Fruit fly (Drosophila melanogaster) whole organism, pupa: Measurements from ENCODE around the gene Meltrin.

Experiments
- CG10348 ChIP-seq: fragments of 200-800 bp; sonication (Bioruptor generic); IDR thresholded peaks from 2 replicates; pipeline ENCODE4 v1.3.6; 2022; ENCODE audit warnings: missing biosample characterization, missing genetic modification characterization
- CG12605 ChIP-seq: fragments of 200-800 bp; sonication (Bioruptor generic); IDR thresholded peaks from 2 replicates; pipeline ENCODE4 v1.3.6; 2022; ENCODE audit warnings: missing biosample characterization, missing genetic modification characterization
- CG13204 ChIP-seq: fragments of 200-800 bp; sonication (Bioruptor generic); optimal IDR thresholded peaks from 2 replicates; lab custom pipeline; 2018; ENCODE audit warnings: missing biosample characterization, mild to moderate bottlenecking, missing genetic modification characterization, moderate library complexity
- CG14655 ChIP-seq: fragments of 200-800 bp; sonication (Bioruptor generic); optimal IDR thresholded peaks from 3 replicates; lab custom pipeline; 2017; ENCODE audit warnings: mild to moderate bottlenecking, missing biosample characterization, missing genetic modification reagents, missing genetic modification characterization
- CG15710 ChIP-seq: fragments of 200-800 bp; sonication (Bioruptor generic); optimal IDR thresholded peaks from 2 replicates; lab custom pipeline; 2018; ENCODE audit warnings: missing biosample characterization, mild to moderate bottlenecking, missing genetic modification characterization, moderate library complexity
- CG17806 ChIP-seq: fragments of 200-800 bp; sonication (Bioruptor generic); optimal IDR thresholded peaks from 2 replicates; lab custom pipeline; 2018; ENCODE audit warnings: missing biosample characterization, mild to moderate bottlenecking, missing genetic modification characterization, moderate library complexity
- CG32121 ChIP-seq: fragments of 200-800 bp; sonication (Bioruptor generic); IDR thresholded peaks from 2 replicates; pipeline ENCODE4 v1.3.6; 2022; ENCODE audit warnings: missing biosample characterization, missing genetic modification characterization
- CG34367 ChIP-seq: fragments of 200-800 bp; sonication (Bioruptor generic); optimal IDR thresholded peaks from 2 replicates; lab custom pipeline; 2018; ENCODE audit warnings: missing biosample characterization, mild to moderate bottlenecking, missing genetic modification characterization
- CG4496 ChIP-seq: fragments of 200-800 bp; sonication (Bioruptor generic); IDR thresholded peaks from 3 replicates; pipeline ENCODE4 v1.3.6; 2022; ENCODE audit warnings: missing biosample characterization, missing genetic modification characterization
- CG8159 ChIP-seq: fragments of 200-800 bp; sonication (Bioruptor generic); optimal IDR thresholded peaks from 3 replicates; lab custom pipeline; 2018; ENCODE audit warnings: missing biosample characterization, mild to moderate bottlenecking, missing genetic modification characterization, moderate library complexity
- CG8301 ChIP-seq: fragments of 200-800 bp; sonication (Bioruptor generic); optimal IDR thresholded peaks from 2 replicates; lab custom pipeline; 2018; ENCODE audit warnings: missing biosample characterization, mild to moderate bottlenecking, missing genetic modification characterization
- CG9948 ChIP-seq: fragments of 200-800 bp; sonication (Bioruptor generic); optimal IDR thresholded peaks from 2 replicates; lab custom pipeline; 2018; ENCODE audit warnings: missing biosample characterization, mild to moderate bottlenecking, missing genetic modification characterization, moderate library complexity
- D1 ChIP-seq: fragments of 200-800 bp; sonication (Bioruptor generic); optimal IDR thresholded peaks from 2 replicates; lab custom pipeline; 2018; ENCODE audit warnings: missing biosample characterization, mild to moderate bottlenecking, missing genetic modification characterization, moderate library complexity
- EcR ChIP-seq: fragments of 200-800 bp; sonication (Bioruptor generic); optimal IDR thresholded peaks from 3 replicates; lab custom pipeline; 2019; ENCODE audit warnings: missing biosample characterization, missing genetic modification characterization, mild to moderate bottlenecking, moderate library complexity, missing genetic modification reagents
- Ets98B ChIP-seq: fragments of 200-800 bp; sonication (Bioruptor generic); IDR thresholded peaks from 2 replicates; pipeline ENCODE4 v1.3.6; 2022; ENCODE audit warnings: missing biosample characterization, missing genetic modification characterization
- Pif1A ChIP-seq: fragments of 200-800 bp; sonication (Bioruptor generic); optimal IDR thresholded peaks from 3 replicates; lab custom pipeline; 2016; ENCODE audit warnings: missing biosample characterization, missing genetic modification characterization
- Pif1B ChIP-seq: fragments of 200-800 bp; sonication (Bioruptor generic); optimal IDR thresholded peaks from 3 replicates; lab custom pipeline; 2016; ENCODE audit warnings: missing biosample characterization, missing genetic modification characterization
- Snoo ChIP-seq: fragments of 200-800 bp; sonication (Bioruptor generic); optimal IDR thresholded peaks from 3 replicates; lab custom pipeline; 2017; ENCODE audit warnings: missing biosample characterization, mild to moderate bottlenecking, missing genetic modification characterization, inconsistent platforms
- fd96Ca ChIP-seq: fragments of 200-800 bp; sonication (Bioruptor generic); IDR thresholded peaks from 3 replicates; pipeline ENCODE4 v1.3.6; 2022; ENCODE audit warnings: missing biosample characterization, missing genetic modification characterization
- gl ChIP-seq: fragments of 200-800 bp; sonication (Bioruptor generic); optimal IDR thresholded peaks from 2 replicates; lab custom pipeline; 2018; ENCODE audit warnings: missing biosample characterization, mild to moderate bottlenecking, missing genetic modification characterization
- rn ChIP-seq: fragments of 200-800 bp; sonication (Bioruptor generic); IDR thresholded peaks from 2 replicates; pipeline ENCODE4 v1.3.6; 2022; ENCODE audit warnings: missing biosample characterization, missing genetic modification characterization

Meltrin gene

dm6 chr3R:14691019-14691777 is 5.9 kb downstream of the Meltrin start:
- peak; percentile 32 for TF ChIP-seq Pif1A (GFP tag; lab: Kevin White, UChicago)
- TF ChIP-seq CG14655 (GFP tag; lab: Kevin White, UChicago): peak; percentile 76
- no peak for TF ChIP-seq fd96Ca (GFP tag; lab: Robert Waterston, UW)
- TF ChIP-seq CG8159: peak; percentile 56
- peak; percentile 67 for TF ChIP-seq CG9948 (tag; lab: Kevin White, UChicago)
- peak; percentile 47 for TF ChIP-seq Snoo (tag; lab: Kevin White, UChicago)
- TF ChIP-seq CG4496: no peak
- TF ChIP-seq CG13204: no peak
- TF ChIP-seq CG10348 (GFP tag; lab: Robert Waterston, UW): no peak
- TF ChIP-seq CG12605 (GFP tag; lab: Robert Waterston, UW): no peak
- no peak for TF ChIP-seq D1 (tag; lab: Kevin White, UChicago)
- TF ChIP-seq CG8301 (tag; lab: Kevin White, UChicago): peak; percentile 41
- no peak for TF ChIP-seq CG32121 (GFP tag; lab: Robert Waterston, UW)
- TF ChIP-seq EcR (GFP tag; lab: Kevin White, UChicago): peak; percentile 79
- TF ChIP-seq rn (GFP tag; lab: Robert Waterston, UW): no peak
- TF ChIP-seq Ets98B: no peak
- peak; percentile 39 for TF ChIP-seq CG17806 (tag; lab: Kevin White, UChicago)
- TF ChIP-seq CG15710: peak; percentile 72
- TF ChIP-seq gl (tag; lab: Kevin White, UChicago): no peak
- TF ChIP-seq Pif1B (GFP tag; lab: Kevin White, UChicago): peak; percentile 34
- TF ChIP-seq CG34367: peak; percentile 50

dm6 chr3R:14690065-14690464 is 7.0 kb downstream of the Meltrin start:
- TF ChIP-seq Pif1B (GFP tag; lab: Kevin White, UChicago) (no peak), EcR (GFP tag; lab: Kevin White, UChicago) (peak; percentile 87), fd96Ca (GFP tag; lab: Robert Waterston, UW) (no peak)

- TF ChIP-seq EcR (GFP tag; lab: Kevin White, UChicago) (peak; percentile 58), rn (GFP tag; lab: Robert Waterston, UW) (no peak), fd96Ca (GFP tag; lab: Robert Waterston, UW) (no peak)
Measured at dm6 chr3R:14687296-14687695, 9.8 kb downstream of the Meltrin start.

dm6 chr3R:14683928-14684327 is 13.2 kb downstream of the Meltrin start:
- TF ChIP-seq CG10348 (GFP tag; lab: Robert Waterston, UW): no peak
- TF ChIP-seq CG34367: no peak
- no peak for TF ChIP-seq Snoo (tag; lab: Kevin White, UChicago)
- TF ChIP-seq gl (tag; lab: Kevin White, UChicago): no peak
- no peak for TF ChIP-seq CG13204
- TF ChIP-seq EcR (GFP tag; lab: Kevin White, UChicago): no peak
- TF ChIP-seq D1 (tag; lab: Kevin White, UChicago): no peak
- peak; percentile 77; the same call in 1 of the 2 replicates for TF ChIP-seq CG12605 (GFP tag; lab: Robert Waterston, UW)
- peak; percentile 26 for TF ChIP-seq CG8159
- peak; percentile 91 for TF ChIP-seq Ets98B
- peak; percentile 79 for TF ChIP-seq fd96Ca (GFP tag; lab: Robert Waterston, UW)
- peak; percentile 57; the same call in 1 of the 2 replicates for TF ChIP-seq rn (GFP tag; lab: Robert Waterston, UW)
- TF ChIP-seq CG15710: peak; percentile 36
- peak; percentile 86 for TF ChIP-seq CG32121 (GFP tag; lab: Robert Waterston, UW)
- TF ChIP-seq CG9948 (tag; lab: Kevin White, UChicago): peak; percentile 55
- TF ChIP-seq Pif1B (GFP tag; lab: Kevin White, UChicago): peak; percentile 84
- peak; percentile 86 for TF ChIP-seq Pif1A (GFP tag; lab: Kevin White, UChicago)
- peak; percentile 40 for TF ChIP-seq CG17806 (tag; lab: Kevin White, UChicago)
- TF ChIP-seq CG4496: peak; percentile 86
- TF ChIP-seq CG14655 (GFP tag; lab: Kevin White, UChicago): peak; percentile 72
- TF ChIP-seq CG8301 (tag; lab: Kevin White, UChicago): peak; percentile 68
- TF ChIP-seq, all 21 proteins: peak for 14

dm6 chr3R:14680112-14680665 is 16.9 kb downstream of the Meltrin start:
- TF ChIP-seq CG8159 (peak; percentile 24), Pif1B (GFP tag; lab: Kevin White, UChicago) (peak; percentile 52), EcR (GFP tag; lab: Kevin White, UChicago) (peak; percentile 31), fd96Ca (GFP tag; lab: Robert Waterston, UW) (peak; percentile 57; the same call in 1 of the 3 replicates), CG10348 (GFP tag; lab: Robert Waterston, UW) (no peak), CG32121 (GFP tag; lab: Robert Waterston, UW) (no peak), Pif1A (GFP tag; lab: Kevin White, UChicago) (peak; percentile 53), CG34367 (no peak), Snoo (tag; lab: Kevin White, UChicago) (peak; percentile 25), CG14655 (GFP tag; lab: Kevin White, UChicago) (peak; percentile 16), CG4496 (peak; percentile 22; the same call in 1 of the 3 replicates), CG15710 (peak; percentile 3)
